Fruit fly (Drosophila melanogaster) whole organism, prepupa: ENCODE measurements around the gene UQCR-6.4L.
A peak's percentile ranks its signal among the peaks of the same experiment; 100 is the strongest.

ENCODE experiments used
- CG11294 ChIP-seq: fragments of 200-800 bp; sonication (Bioruptor generic); IDR thresholded peaks from 2 replicates; pipeline ENCODE4 v1.3.6; 2022; ENCODE audit warnings: missing biosample characterization, missing genetic modification characterization
- CG11762 ChIP-seq: fragments of 200-800 bp; sonication (Bioruptor generic); optimal IDR thresholded peaks from 3 replicates; lab custom pipeline; 2016; ENCODE audit warnings: missing biosample characterization, missing genetic modification characterization; ENCODE audit not compliant: insufficient read depth
- CG11902 ChIP-seq: fragments of 200-800 bp; sonication (Bioruptor generic); optimal IDR thresholded peaks from 3 replicates; lab custom pipeline; 2016; ENCODE audit warnings: missing biosample characterization, missing genetic modification characterization
- CG15336 ChIP-seq: fragments of 200-800 bp; sonication (Bioruptor generic); IDR thresholded peaks from 2 replicates; pipeline ENCODE4 v1.3.6; 2022; ENCODE audit warnings: missing biosample characterization, missing genetic modification characterization
- CG1621 ChIP-seq: fragments of 200-800 bp; sonication (Bioruptor generic); optimal IDR thresholded peaks from 3 replicates; lab custom pipeline; 2018; ENCODE audit warnings: missing biosample characterization, mild to moderate bottlenecking, missing genetic modification characterization
- CG3032 ChIP-seq: fragments of 200-800 bp; optimal IDR thresholded peaks from 2 replicates; lab custom pipeline; 2019; ENCODE audit warnings: missing biosample characterization, mild to moderate bottlenecking, missing genetic modification characterization, moderate library complexity
- CG31627 ChIP-seq: fragments of 200-800 bp; sonication (Bioruptor generic); optimal IDR thresholded peaks from 3 replicates; lab custom pipeline; 2016; ENCODE audit warnings: missing biosample characterization, missing genetic modification characterization
- CG32006 ChIP-seq: fragments of 200-800 bp; sonication (Bioruptor generic); optimal IDR thresholded peaks from 3 replicates; lab custom pipeline; 2017; ENCODE audit warnings: missing biosample characterization, mild to moderate bottlenecking, missing genetic modification characterization
- CG6792 ChIP-seq: fragments of 200-800 bp; sonication (Bioruptor generic); optimal IDR thresholded peaks from 3 replicates; lab custom pipeline; 2016; ENCODE audit warnings: missing biosample characterization, missing genetic modification characterization
- CG6854 ChIP-seq: fragments of 200-800 bp; sonication (Bioruptor generic); optimal IDR thresholded peaks from 2 replicates; lab custom pipeline; 2017; ENCODE audit warnings: missing biosample characterization, mild to moderate bottlenecking, missing genetic modification characterization
- CG7368 ChIP-seq: fragments of 200-800 bp; sonication (Bioruptor generic); optimal IDR thresholded peaks from 3 replicates; lab custom pipeline; 2016; ENCODE audit warnings: missing biosample characterization, missing genetic modification characterization
- CG8119 ChIP-seq: fragments of 200-800 bp; sonication (Bioruptor generic); IDR thresholded peaks from 3 replicates; pipeline ENCODE4 v1.3.6; 2022; ENCODE audit warnings: missing biosample characterization, missing genetic modification characterization
- CG8632 ChIP-seq: fragments of 200-800 bp; sonication (Bioruptor generic); optimal IDR thresholded peaks from 3 replicates; lab custom pipeline; 2016; ENCODE audit warnings: missing biosample characterization, missing genetic modification characterization
- CG9139 ChIP-seq: fragments of 200-800 bp; sonication (Bioruptor generic); optimal IDR thresholded peaks from 3 replicates; lab custom pipeline; 2017; ENCODE audit warnings: missing biosample characterization, mild to moderate bottlenecking, missing genetic modification characterization
- Eip78C ChIP-seq: fragments of 200-800 bp; sonication (Bioruptor generic); peaks from one replicate; lab custom pipeline; 2016; ENCODE audit warnings: missing biosample characterization, missing genetic modification characterization
- Eip93F ChIP-seq: fragments of 200-800 bp; sonication (Bioruptor generic); optimal IDR thresholded peaks from 2 replicates; lab custom pipeline; 2016; ENCODE audit warnings: missing biosample characterization, mild to moderate bottlenecking, missing genetic modification characterization
- Hr38 ChIP-seq: sonication (Bioruptor generic); optimal IDR thresholded peaks from 2 replicates; lab custom pipeline; 2016; ENCODE audit warnings: missing biosample characterization, missing genetic modification characterization
- Hr39 ChIP-seq: fragments of 200-800 bp; sonication (Bioruptor generic); optimal IDR thresholded peaks from 2 replicates; lab custom pipeline; 2016; ENCODE audit warnings: missing biosample characterization, missing genetic modification characterization
- Hr4 ChIP-seq: fragments of 200-800 bp; sonication (Bioruptor generic); optimal IDR thresholded peaks from 3 replicates; lab custom pipeline; 2016; ENCODE audit warnings: missing biosample characterization, missing genetic modification characterization
- Lpt ChIP-seq: fragments of 200-800 bp; sonication (Bioruptor generic); optimal IDR thresholded peaks from 3 replicates; lab custom pipeline; 2016; ENCODE audit warnings: missing biosample characterization, missing genetic modification characterization
- Smox ChIP-seq: fragments of 200-800 bp; sonication (Bioruptor generic); optimal IDR thresholded peaks from 3 replicates; lab custom pipeline; 2016; ENCODE audit warnings: missing biosample characterization, missing genetic modification characterization
- Sox14 ChIP-seq: fragments of 200-800 bp; sonication (Bioruptor generic); optimal IDR thresholded peaks from 3 replicates; lab custom pipeline; 2016; ENCODE audit warnings: missing biosample characterization, missing genetic modification characterization
- achi ChIP-seq: fragments of 200-800 bp; sonication (Bioruptor generic); optimal IDR thresholded peaks from 3 replicates; lab custom pipeline; 2016; ENCODE audit warnings: missing biosample characterization, missing genetic modification characterization
- acj6 ChIP-seq: fragments of 200-800 bp; sonication (Bioruptor generic); optimal IDR thresholded peaks from 3 replicates; lab custom pipeline; 2016; ENCODE audit warnings: missing biosample characterization, missing genetic modification characterization
- cyc ChIP-seq: fragments of 200-800 bp; sonication (Bioruptor generic); optimal IDR thresholded peaks from 3 replicates; lab custom pipeline; 2016; ENCODE audit warnings: missing biosample characterization, missing genetic modification characterization
- eg ChIP-seq: fragments of 200-800 bp; sonication (Bioruptor generic); IDR thresholded peaks from 3 replicates; pipeline ENCODE4 v1.3.6; 2022; ENCODE audit warnings: missing biosample characterization, missing genetic modification characterization
- esn ChIP-seq: fragments of 200-800 bp; sonication (Bioruptor generic); optimal IDR thresholded peaks from 2 replicates; lab custom pipeline; 2016; ENCODE audit warnings: missing biosample characterization, mild to moderate bottlenecking, missing genetic modification characterization, moderate library complexity
- fd59A ChIP-seq: fragments of 200-800 bp; sonication (Bioruptor generic); optimal IDR thresholded peaks from 2 replicates; lab custom pipeline; 2017; ENCODE audit warnings: missing biosample characterization, mild to moderate bottlenecking, missing genetic modification characterization, missing genetic modification reagents
- fd85E ChIP-seq: fragments of 200-800 bp; sonication (Bioruptor generic); optimal IDR thresholded peaks from 3 replicates; lab custom pipeline; 2016; ENCODE audit warnings: missing biosample characterization, missing genetic modification characterization
- net ChIP-seq: fragments of 200-800 bp; sonication (Bioruptor generic); optimal IDR thresholded peaks from 3 replicates; lab custom pipeline; 2016; ENCODE audit warnings: missing biosample characterization, missing genetic modification characterization
- ss ChIP-seq, 2 experiments: fragments of 200-800 bp; sonication (Bioruptor generic); optimal IDR thresholded peaks; 2 replicates in 1 of 2; 3 replicates in 1 of 2; lab custom pipeline; 2017 to 2018; ENCODE audit warnings: mild to moderate bottlenecking in 2 of 2, missing biosample characterization in 2 of 2, missing genetic modification characterization in 2 of 2, moderate library complexity in 1 of 2
- topi ChIP-seq: fragments of 200-800 bp; sonication (Bioruptor generic); optimal IDR thresholded peaks from 3 replicates; lab custom pipeline; 2016; ENCODE audit warnings: missing biosample characterization, missing genetic modification characterization
- vri ChIP-seq: fragments of 200-800 bp; sonication (Bioruptor generic); optimal IDR thresholded peaks from 3 replicates; lab custom pipeline; 2016; ENCODE audit warnings: missing biosample characterization, mild to moderate bottlenecking, missing genetic modification characterization

UQCR-6.4L gene

DNA sequence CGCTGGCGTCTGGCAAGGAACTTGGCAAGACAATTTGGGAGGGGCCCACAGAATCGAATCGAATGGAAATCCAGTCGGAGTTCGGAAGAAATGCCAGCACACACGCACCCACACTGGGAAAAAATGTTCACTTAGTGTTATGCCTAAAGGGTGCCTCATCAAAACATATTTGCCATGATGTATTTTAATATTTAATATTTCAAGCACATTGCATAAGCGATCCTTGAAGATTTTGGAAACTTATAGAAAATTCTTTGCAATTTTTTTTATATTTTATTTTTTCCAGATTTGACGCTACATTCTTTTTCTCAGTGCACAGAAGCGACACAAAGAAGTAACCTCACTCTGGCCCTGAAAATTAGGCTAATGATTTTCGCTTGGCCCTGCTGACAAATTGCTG lies 457 bp upstream of the UQCR-6.4L start:
- TF ChIP-seq Smox (no peak), ss (GFP tag; optimal IDR thresholded peaks at IDR 0.05; lab: Kevin White, UChicago) (no peak), net (GFP tag; lab: Kevin White, UChicago) (no peak), eg (GFP tag; lab: Robert Waterston, UW) (no peak), CG1621 (no peak), fd59A (GFP tag; lab: Kevin White, UChicago) (no peak), Lpt (GFP tag; lab: Kevin White, UChicago) (no peak), achi (GFP tag; lab: Kevin White, UChicago) (no peak), esn (GFP tag; lab: Kevin White, UChicago) (no peak), Sox14 (GFP tag; lab: Kevin White, UChicago) (no peak), Hr39 (GFP tag; lab: Kevin White, UChicago) (no peak), CG6792 (no peak), Eip93F (no peak), CG11294 (no peak), CG31627 (GFP tag; lab: Kevin White, UChicago) (no peak), CG9139 (GFP tag; lab: Kevin White, UChicago) (no peak), Hr38 (GFP tag; lab: Kevin White, UChicago) (no peak)

DNA sequence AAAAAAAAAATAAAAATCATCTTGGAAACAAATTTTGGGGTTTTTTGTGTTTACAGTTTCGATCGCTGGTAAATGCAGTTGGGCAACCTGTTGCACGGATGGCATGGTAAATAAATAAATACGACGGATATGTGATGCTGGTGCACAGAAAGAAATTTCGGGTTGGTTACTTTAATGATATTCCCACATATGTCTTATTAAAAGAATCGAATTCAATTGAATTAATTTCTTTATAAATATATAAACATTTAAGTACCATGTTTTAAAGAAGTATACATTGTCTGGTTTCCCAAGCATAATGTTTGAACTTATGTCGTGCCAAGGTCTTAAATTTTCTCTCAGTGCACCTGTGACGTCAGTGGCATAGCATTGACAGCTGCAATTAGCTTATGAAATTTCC lies 945 bp downstream of the UQCR-6.4L start:
- TF ChIP-seq CG15336 (GFP tag; lab: Robert Waterston, UW) (peak; percentile 50), Hr4 (GFP tag; lab: Kevin White, UChicago) (peak; percentile 4), Hr38 (GFP tag; lab: Kevin White, UChicago) (no peak), CG8119 (GFP tag; lab: Robert Waterston, UW) (0 out of 3 replicates have a peak, but pooled peaks have one; percentile 17), eg (GFP tag; lab: Robert Waterston, UW) (0 out of 3 replicates have a peak, but pooled peaks have one; percentile 12), CG32006 (peak; percentile 24), acj6 (GFP tag; lab: Kevin White, UChicago) (no peak)
- TF ChIP-seq, all 60 proteins: peak for 5

DNA sequence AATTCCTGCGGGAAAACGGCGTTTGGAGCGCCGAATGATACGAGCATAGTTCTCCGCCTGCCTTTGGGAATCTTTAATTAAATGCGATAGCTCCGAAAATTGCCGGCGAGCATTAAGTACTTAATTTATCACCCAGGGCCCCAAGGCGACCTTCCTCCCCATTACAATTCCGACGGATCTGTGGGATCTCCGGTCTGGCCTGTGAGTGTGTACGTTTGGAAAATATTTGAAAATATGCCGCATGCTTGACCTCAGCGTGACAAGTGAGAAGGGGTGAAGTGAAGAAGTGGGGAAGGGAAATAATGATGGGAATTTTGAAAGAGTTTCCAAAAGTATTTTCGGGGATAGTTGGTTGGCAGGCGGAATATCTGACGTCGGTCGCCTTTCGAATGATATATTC lies 2.9 kb downstream of the UQCR-6.4L start:
- TF ChIP-seq CG6854 (GFP tag; lab: Kevin White, UChicago), result no peak
- TF ChIP-seq Sox14 (GFP tag; lab: Kevin White, UChicago), result no peak
- no peak for TF ChIP-seq vri
- TF ChIP-seq, all 60 proteins: peak for 0

DNA sequence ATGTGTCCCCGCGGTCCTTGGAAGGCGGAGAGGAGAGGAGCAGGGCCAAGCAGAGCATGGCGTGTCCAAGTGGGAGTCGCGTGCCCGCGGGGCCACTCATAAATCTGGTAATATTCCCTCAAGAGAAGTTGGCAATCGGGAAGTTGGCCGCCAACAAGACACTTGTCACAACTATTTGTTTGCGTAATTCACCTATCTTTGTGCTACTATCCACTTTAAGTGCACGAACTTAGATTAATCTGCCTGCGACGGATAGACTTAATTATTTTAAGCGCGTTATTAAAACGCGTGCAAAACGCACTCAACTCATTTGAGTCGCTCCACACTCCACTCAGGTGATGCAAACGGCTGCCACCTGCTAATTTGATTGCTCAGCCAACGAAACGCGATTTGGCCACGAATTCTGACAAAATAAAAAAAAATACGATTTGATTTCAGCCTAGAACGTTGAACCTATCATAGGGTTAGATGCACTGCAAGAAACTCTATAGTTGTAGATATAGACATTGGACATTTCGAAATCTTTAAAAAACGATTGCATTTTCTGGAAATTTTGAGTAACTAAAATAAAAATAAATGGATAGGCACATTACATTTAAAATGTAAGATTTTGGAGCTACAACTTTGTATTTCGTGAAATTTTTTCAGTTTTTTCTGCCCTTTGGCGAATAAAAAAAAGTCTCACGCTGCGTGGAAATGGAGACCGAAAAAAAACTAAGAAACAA lies 4.6 kb downstream of the UQCR-6.4L start:
- TF ChIP-seq CG15336 (GFP tag; lab: Robert Waterston, UW), result 0 out of 2 replicates have a peak, but pooled peaks have one; percentile 22
- no peak for TF ChIP-seq Smox
- no peak for TF ChIP-seq Hr4 (GFP tag; lab: Kevin White, UChicago)
- TF ChIP-seq CG3032 (tag; lab: Kevin White, UChicago), result no peak
- TF ChIP-seq CG8632 (GFP tag; lab: Kevin White, UChicago), result no peak
- no peak for TF ChIP-seq CG11762 (GFP tag; lab: Kevin White, UChicago)
- TF ChIP-seq fd85E (GFP tag; lab: Kevin White, UChicago), result no peak
- TF ChIP-seq CG7368 (GFP tag; lab: Kevin White, UChicago), result no peak
- no peak for TF ChIP-seq vri
- TF ChIP-seq CG6792, result no peak
- no peak for TF ChIP-seq cyc (GFP tag; lab: Kevin White, UChicago)
- no peak for TF ChIP-seq Sox14 (GFP tag; lab: Kevin White, UChicago)
- no peak for TF ChIP-seq topi (GFP tag; lab: Kevin White, UChicago)
- no peak for TF ChIP-seq ss (GFP tag; optimal IDR thresholded peaks at IDR 0.05; lab: Kevin White, UChicago)
- peak; percentile 35 for TF ChIP-seq Eip78C (GFP tag; lab: Kevin White, UChicago)
- TF ChIP-seq CG11902, result no peak
- no peak for TF ChIP-seq CG11294
- peak; percentile 40; the same call in 1 of the 3 replicates for TF ChIP-seq CG8119 (GFP tag; lab: Robert Waterston, UW)
- TF ChIP-seq, all 60 proteins: peak for 3
